Fruit fly (Drosophila melanogaster): ENCODE results near the gene Hexo1.
A peak's percentile ranks its signal among the peaks of the same experiment; 100 is the strongest.

DNA sequence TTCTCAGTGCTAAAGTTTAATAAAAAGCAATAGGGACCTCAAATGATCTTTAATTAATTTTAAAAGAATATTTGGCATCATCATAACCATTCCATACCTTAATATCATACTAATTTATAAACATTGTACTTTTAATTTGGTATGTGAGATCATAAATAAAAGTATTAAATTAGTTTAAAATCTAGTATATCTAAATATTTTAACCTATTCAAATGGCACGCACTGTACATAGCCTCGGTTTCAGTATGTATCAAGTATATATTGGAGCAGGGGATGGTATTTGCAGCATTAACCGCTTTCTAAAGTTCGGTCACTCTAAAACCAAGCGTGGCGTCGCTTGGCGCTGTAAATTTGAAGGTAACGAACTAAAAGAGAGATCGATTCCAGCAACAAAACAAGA is 46.0 kb upstream of the Hexo1 start, which contains the start of gene pav:
- TF ChIP-seq Eip75B (GFP tag; optimal IDR thresholded peaks at IDR 0.05) (no peak), Lpt (GFP tag; optimal IDR thresholded peaks at IDR 0.05) (no peak), eg (GFP tag; IDR thresholded peaks at IDR 0.05) (peak; percentile 74), Sox102F (GFP tag; optimal IDR thresholded peaks at IDR 0.05) (no peak), lz (GFP tag; optimal IDR thresholded peaks at IDR 0.05) (peak; percentile 13), Gug (GFP tag; IDR thresholded peaks at IDR 0.05) (no peak), svp (GFP tag) (no peak), cyc (GFP tag; optimal IDR thresholded peaks at IDR 0.05) (no peak)

Data from whole organism, prepupa.